Fruit fly (Drosophila melanogaster): ENCODE results near the gene mab-21.

The mab-21 gene

dm6 chrX:6031692-6032091, 18.7 kb upstream of the mab-21 start (continued):
- peak; percentile 63 for TF ChIP-seq Myb (GFP tag; optimal IDR thresholded peaks at IDR 0.05)
- peak; percentile 66 for TF ChIP-seq CG7786 (GFP tag; optimal IDR thresholded peaks at IDR 0.05)
- TF ChIP-seq CG15011 (GFP tag; optimal IDR thresholded peaks at IDR 0.05) = peak; percentile 42
- peak; percentile 41 for TF ChIP-seq Spps (tag; optimal IDR thresholded peaks at IDR 0.05)
- 0 out of 2 replicates have a peak, but pooled peaks have one; percentile 25 for TF ChIP-seq gt (GFP tag; IDR thresholded peaks at IDR 0.05)
- peak; percentile 86 for TF ChIP-seq Side (GFP tag; optimal IDR thresholded peaks at IDR 0.05)
- TF ChIP-seq Rfx (GFP tag; IDR thresholded peaks at IDR 0.05) = peak; percentile 71
- TF ChIP-seq gfzf (GFP tag; optimal IDR thresholded peaks at IDR 0.05) = no peak
- TF ChIP-seq scrt (GFP tag; optimal IDR thresholded peaks at IDR 0.05) = peak; percentile 74
- peak; percentile 37 for TF ChIP-seq HmgD (GFP tag; optimal IDR thresholded peaks at IDR 0.05)
- TF ChIP-seq sens (GFP tag) = peak; percentile 97
- peak; percentile 61 for TF ChIP-seq Fer3 (tag; optimal IDR thresholded peaks at IDR 0.05)
- TF ChIP-seq CG7745 (tag; optimal IDR thresholded peaks at IDR 0.05) = no peak
- TF ChIP-seq chm (GFP tag; IDR thresholded peaks at IDR 0.05) = peak; percentile 86; the same call in 1 of the 2 replicates
- TF ChIP-seq cwo (GFP tag; optimal IDR thresholded peaks at IDR 0.05) = peak; percentile 60
- peak; percentile 78 for TF ChIP-seq Blimp-1 (GFP tag; optimal IDR thresholded peaks at IDR 0.05)
- peak; percentile 82 for TF ChIP-seq slbo (GFP tag; IDR thresholded peaks at IDR 0.05)
- peak; percentile 81 for TF ChIP-seq chn (GFP tag; optimal IDR thresholded peaks at IDR 0.05)
- TF ChIP-seq MESR4 (GFP tag; optimal IDR thresholded peaks at IDR 0.05) = no peak
- TF ChIP-seq Atf6 (GFP tag; IDR thresholded peaks at IDR 0.05) = peak; percentile 60
- TF ChIP-seq Gsc (GFP tag; IDR thresholded peaks at IDR 0.05) = peak; percentile 37; the same call in 1 of the 2 replicates
- peak; percentile 28 for TF ChIP-seq CG12236 (GFP tag; optimal IDR thresholded peaks at IDR 0.05)
- peak; percentile 40 for TF ChIP-seq Nf-YB (GFP tag; optimal IDR thresholded peaks at IDR 0.05)
- peak; percentile 60; the same call in 1 of the 2 replicates for TF ChIP-seq CG32772 (GFP tag; IDR thresholded peaks at IDR 0.05)
- TF ChIP-seq Vsx1 (GFP tag; optimal IDR thresholded peaks at IDR 0.05) = peak; percentile 47
- peak; percentile 56 for TF ChIP-seq NC2α (GFP tag; optimal IDR thresholded peaks at IDR 0.05)
- TF ChIP-seq grau (tag; optimal IDR thresholded peaks at IDR 0.05) = peak; percentile 79
- TF ChIP-seq CG4707 (GFP tag; optimal IDR thresholded peaks at IDR 0.05) = peak; percentile 36
- peak; percentile 67 for TF ChIP-seq CG10543 (GFP tag; optimal IDR thresholded peaks at IDR 0.05)
- TF ChIP-seq Dref (GFP tag; IDR thresholded peaks at IDR 0.05) = no peak
- peak; percentile 40; the same call in 1 of the 2 replicates for TF ChIP-seq MBD-R2 (GFP tag; IDR thresholded peaks at IDR 0.05)
- TF ChIP-seq bowl (GFP tag; IDR thresholded peaks at IDR 0.05) = no peak
- peak; percentile 90 for TF ChIP-seq Hey (tag; optimal IDR thresholded peaks at IDR 0.05)
- peak; percentile 82 for TF ChIP-seq sisA (GFP tag; IDR thresholded peaks at IDR 0.05)
- TF ChIP-seq dpn (GFP tag; optimal IDR thresholded peaks at IDR 0.05) = peak; percentile 62 to 76
- no peak for TF ChIP-seq hkb (optimal IDR thresholded peaks at IDR 0.05)
- TF ChIP-seq hkb (GFP tag; IDR thresholded peaks at IDR 0.05) = peak; percentile 83
- TF ChIP-seq Sry-δ (GFP tag; optimal IDR thresholded peaks at IDR 0.05) = peak; percentile 39
- TF ChIP-seq vvl (GFP tag; IDR thresholded peaks at IDR 0.05) = peak; percentile 84
- TF ChIP-seq CG1792 (GFP tag; optimal IDR thresholded peaks at IDR 0.05) = peak; percentile 57
- peak; percentile 73 for TF ChIP-seq CG13296 (GFP tag; optimal IDR thresholded peaks at IDR 0.05)
- peak; percentile 51 for TF ChIP-seq CG31224 (GFP tag; IDR thresholded peaks at IDR 0.05)
- peak; percentile 23 for TF ChIP-seq kni (GFP tag; optimal IDR thresholded peaks at IDR 0.05)
- TF ChIP-seq CG6683 (GFP tag; optimal IDR thresholded peaks at IDR 0.05) = peak; percentile 52
- peak; percentile 28 for TF ChIP-seq CG4282 (GFP tag; optimal IDR thresholded peaks at IDR 0.05)
- peak; percentile 52 for TF ChIP-seq gcm2 (GFP tag; optimal IDR thresholded peaks at IDR 0.05)
- TF ChIP-seq sima (GFP tag; optimal IDR thresholded peaks at IDR 0.05) = peak; percentile 20
- no peak for TF ChIP-seq zfh2 (GFP tag; optimal IDR thresholded peaks at IDR 0.05)
- TF ChIP-seq CG18476 (GFP tag; optimal IDR thresholded peaks at IDR 0.05) = peak; percentile 60
- peak; percentile 65 for TF ChIP-seq salm (tag; optimal IDR thresholded peaks at IDR 0.05)
- peak; percentile 79 for TF ChIP-seq Oli (tag; optimal IDR thresholded peaks at IDR 0.05)
- TF ChIP-seq tup (GFP tag; optimal IDR thresholded peaks at IDR 0.05) = no peak
